Worm (Caenorhabditis elegans) whole organism, young adult: ENCODE results near the gene C05E7.3.

Experiments used
- B0019.2 ChIP-seq: fragments of 200-800 bp; sonication (Bioruptor generic); conservative IDR thresholded peaks from 2 replicates; pipeline ENCODE4 v1.3.6; 2022; ENCODE audit warnings: missing genetic modification reagents, missing genetic modification characterization, missing compliant biosample characterization
- B0261.1 ChIP-seq: sonication (generic microtip); optimal IDR thresholded peaks from 2 replicates; lab custom pipeline; 2016; ENCODE audit warnings: mild to moderate bottlenecking, missing genetic modification characterization, moderate library complexity, missing compliant biosample characterization
- C06A6.2 ChIP-seq: fragments of 200-800 bp; sonication (Bioruptor generic); conservative IDR thresholded peaks from 2 replicates; pipeline ENCODE4 v1.3.6; 2022; ENCODE audit warnings: missing genetic modification characterization, missing compliant biosample characterization
- D2030.7 ChIP-seq: fragments of 200-800 bp; sonication (Bioruptor generic); IDR thresholded peaks from 2 replicates; pipeline ENCODE4 v1.3.6; 2022; ENCODE audit warnings: missing genetic modification reagents, missing genetic modification characterization, missing compliant biosample characterization
- F49E8.2 ChIP-seq: sonication (generic microtip); optimal IDR thresholded peaks from 3 replicates; lab custom pipeline; 2017; ENCODE audit warnings: missing genetic modification characterization, mild to moderate bottlenecking, missing compliant biosample characterization, antibody characterized with exemption, moderate library complexity; ENCODE audit not compliant: insufficient read depth
- T07F8.4 ChIP-seq: sonication (generic microtip); optimal IDR thresholded peaks from 2 replicates; lab custom pipeline; 2016; ENCODE audit warnings: mild to moderate bottlenecking, missing genetic modification characterization, moderate library complexity, missing compliant biosample characterization
- Y56A3A.18 ChIP-seq: fragments of 200-800 bp; sonication (Bioruptor generic); IDR thresholded peaks from 2 replicates; pipeline ENCODE4 v1.3.6; 2022; ENCODE audit warnings: missing genetic modification reagents, missing genetic modification characterization, missing compliant biosample characterization
- Y79H2A.3 ChIP-seq: fragments of 200-800 bp; sonication (Bioruptor generic); conservative IDR thresholded peaks from 2 replicates; pipeline ENCODE4 v1.3.6; 2022; ENCODE audit warnings: missing genetic modification reagents, missing genetic modification characterization, missing compliant biosample characterization
- ZK185.1 ChIP-seq: sonication (generic microtip); optimal IDR thresholded peaks from 2 replicates; lab custom pipeline; 2016; ENCODE audit warnings: mild to moderate bottlenecking, missing genetic modification characterization, missing compliant biosample characterization; ENCODE audit not compliant: poor library complexity, severe bottlenecking
- akir-1 ChIP-seq: fragments of 200-800 bp; sonication (Bioruptor generic); optimal IDR thresholded peaks from 2 replicates; lab custom pipeline; 2018; ENCODE audit warnings: mild to moderate bottlenecking, missing genetic modification characterization, moderate library complexity, missing compliant biosample characterization
- cebp-1 ChIP-seq, 2 experiments: fragments of 200-800 bp in 1 of 2; sonication (Bioruptor generic) in 1 of 2; sonication (generic microtip) in 1 of 2; IDR thresholded peaks in 1 of 2; optimal IDR thresholded peaks in 1 of 2; 2 replicates each; pipeline versions ENCODE4 v1.3.6 to Lab custom; 2017 to 2022; ENCODE audit warnings: missing compliant biosample characterization in 2 of 2, missing genetic modification characterization in 2 of 2, mild to moderate bottlenecking in 1 of 2, missing genetic modification reagents in 1 of 2, moderate library complexity in 1 of 2
- ceh-27 ChIP-seq: fragments of 200-800 bp; sonication (Bioruptor generic); optimal IDR thresholded peaks from 2 replicates; lab custom pipeline; 2018; ENCODE audit warnings: mild to moderate bottlenecking, missing genetic modification characterization, moderate library complexity, missing compliant biosample characterization
- ceh-40 ChIP-seq: fragments of 200-800 bp; sonication (Bioruptor generic); IDR thresholded peaks from 2 replicates; pipeline ENCODE4 v1.3.6; 2022; ENCODE audit warnings: missing genetic modification characterization, missing compliant biosample characterization
- ceh-58 ChIP-seq: fragments of 200-800 bp; sonication (Bioruptor generic); IDR thresholded peaks from 2 replicates; pipeline ENCODE4 v1.3.6; 2022; ENCODE audit warnings: missing genetic modification characterization, missing compliant biosample characterization
- die-1 ChIP-seq: sonication (generic microtip); optimal IDR thresholded peaks from 2 replicates; lab custom pipeline; 2016; ENCODE audit warnings: missing genotype, mild to moderate bottlenecking, missing genetic modification characterization, missing compliant biosample characterization
- egrh-3 ChIP-seq: fragments of 200-800 bp; sonication (Bioruptor generic); IDR thresholded peaks from 2 replicates; pipeline ENCODE4 v1.3.6; 2022; ENCODE audit warnings: missing genetic modification reagents, missing genetic modification characterization, missing compliant biosample characterization
- him-1 ChIP-seq: sonication (generic microtip); optimal IDR thresholded peaks from 2 replicates; lab custom pipeline; 2016; ENCODE audit warnings: missing genotype, missing genetic modification reagents, missing genetic modification characterization, missing compliant biosample characterization
- hmg-1.2 ChIP-seq: fragments of 200-800 bp; sonication (Bioruptor generic); IDR thresholded peaks from 2 replicates; pipeline ENCODE4 v1.3.6; 2022; ENCODE audit warnings: missing genetic modification reagents, missing genetic modification characterization, missing compliant biosample characterization
- lin-26 ChIP-seq: fragments of 200-800 bp; sonication (Bioruptor generic); IDR thresholded peaks from 2 replicates; pipeline ENCODE4 v1.3.6; 2022; ENCODE audit warnings: missing genetic modification reagents, missing genetic modification characterization, missing compliant biosample characterization
- lin-54 ChIP-seq: fragments of 200-800 bp; sonication (Bioruptor generic); optimal IDR thresholded peaks from 2 replicates; lab custom pipeline; 2018; ENCODE audit warnings: mild to moderate bottlenecking, missing genetic modification characterization, missing compliant biosample characterization
- mes-4 ChIP-seq: sonication (generic microtip); optimal IDR thresholded peaks from 2 replicates; lab custom pipeline; 2016; ENCODE audit warnings: missing genotype, missing genetic modification characterization, missing compliant biosample characterization
- mxl-1 ChIP-seq: sonication (generic microtip); optimal IDR thresholded peaks from 2 replicates; lab custom pipeline; 2016; ENCODE audit warnings: missing genetic modification characterization, missing compliant biosample characterization
- nfyb-1 ChIP-seq: fragments of 200-800 bp; sonication (Bioruptor generic); IDR thresholded peaks from 2 replicates; pipeline ENCODE4 v1.3.6; 2022; ENCODE audit warnings: missing genetic modification reagents, missing genetic modification characterization, missing compliant biosample characterization
- nhr-27 ChIP-seq: fragments of 200-800 bp; sonication (Bioruptor generic); optimal IDR thresholded peaks from 2 replicates; lab custom pipeline; 2018; ENCODE audit warnings: mild to moderate bottlenecking, missing genetic modification characterization, moderate library complexity, missing compliant biosample characterization
- pbrm-1 ChIP-seq: fragments of 200-800 bp; sonication (Bioruptor generic); IDR thresholded peaks from 2 replicates; pipeline ENCODE4 v1.3.6; 2022; ENCODE audit warnings: missing genetic modification reagents, missing genetic modification characterization, missing compliant biosample characterization
- pha-4 ChIP-seq: fragments of 150-350 bp; sonication (generic microtip); optimal IDR thresholded peaks from 2 replicates; lab custom pipeline; 2014; ENCODE audit warnings: missing biosample characterization, missing genetic modification reagents, missing genetic modification characterization
- rpc-1 ChIP-seq, 2 experiments: fragments of 150-350 bp in 1 of 2; sonication (generic microtip) in 1 of 2; optimal IDR thresholded peaks; 2 replicates each; lab custom pipeline; 2014 to 2018; ENCODE audit warnings: missing biosample characterization in 1 of 2, missing genetic modification characterization in 1 of 2, missing genetic modification reagents in 1 of 2, missing genotype in 1 of 2
- sdz-38 ChIP-seq: sonication (generic microtip); optimal IDR thresholded peaks from 2 replicates; lab custom pipeline; 2016; ENCODE audit warnings: missing genotype, missing genetic modification characterization, missing compliant biosample characterization
- snpc-1.3 ChIP-seq: sonication (generic microtip); optimal IDR thresholded peaks from 2 replicates; lab custom pipeline; 2017; ENCODE audit warnings: missing genetic modification characterization, mild to moderate bottlenecking, missing compliant biosample characterization, antibody characterized with exemption, moderate library complexity, missing genotype, missing genetic modification reagents; ENCODE audit not compliant: insufficient read depth
- snpc-3.4 ChIP-seq: sonication (generic microtip); optimal IDR thresholded peaks from 2 replicates; lab custom pipeline; 2017; ENCODE audit warnings: missing genetic modification characterization, mild to moderate bottlenecking, missing compliant biosample characterization, antibody characterized with exemption, moderate library complexity, missing genotype, missing genetic modification reagents
- snpc-4 ChIP-seq, 5 experiments: fragments of 150-350 bp in 1 of 5; sonication (generic microtip) in 4 of 5; optimal IDR thresholded peaks; 2 replicates each; lab custom pipeline; 2014 to 2018; ENCODE audit warnings: missing genetic modification characterization in 5 of 5, missing biosample characterization in 3 of 5, antibody characterized with exemption in 2 of 5, mild to moderate bottlenecking in 2 of 5, missing compliant biosample characterization in 2 of 5, missing genotype in 2 of 5, moderate library complexity in 2 of 5, missing genetic modification reagents in 1 of 5
- tbp1 ChIP-seq: fragments of 200-800 bp; sonication (Bioruptor generic); optimal IDR thresholded peaks from 2 replicates; lab custom pipeline; 2018; ENCODE audit warnings: mild to moderate bottlenecking, missing genetic modification characterization, missing compliant biosample characterization
- tlf-1 ChIP-seq: fragments of 200-800 bp; sonication (Bioruptor generic); optimal IDR thresholded peaks from 2 replicates; lab custom pipeline; 2018; ENCODE audit warnings: mild to moderate bottlenecking, missing genetic modification characterization, missing compliant biosample characterization
- unc-62 ChIP-seq: fragments of 150-350 bp; optimal IDR thresholded peaks from 2 replicates; lab custom pipeline; 2014; ENCODE audit warnings: missing biosample characterization, missing genetic modification reagents, missing genetic modification characterization
- zfh-2 ChIP-seq: fragments of 200-800 bp; sonication (Bioruptor generic); conservative IDR thresholded peaks from 2 replicates; pipeline ENCODE4 v1.3.6; 2022; ENCODE audit warnings: missing genetic modification reagents, missing genetic modification characterization, missing compliant biosample characterization
- ztf-25 ChIP-seq: fragments of 200-800 bp; sonication (Bioruptor generic); IDR thresholded peaks from 2 replicates; pipeline ENCODE4 v1.3.6; 2022; ENCODE audit warnings: missing genetic modification reagents, missing genetic modification characterization, missing compliant biosample characterization
- ztf-28 ChIP-seq: fragments of 200-800 bp; sonication (Bioruptor generic); IDR thresholded peaks from 2 replicates; pipeline ENCODE4 v1.3.6; 2022; ENCODE audit warnings: missing genetic modification reagents, missing genetic modification characterization, missing compliant biosample characterization

The C05E7.3 gene

ce11 chrX:12944661-12945060 lies 1.8 kb downstream of the C05E7.3 start:
- no peak for TF ChIP-seq ztf-28
- TF ChIP-seq lin-54: no peak
- TF ChIP-seq mxl-1 (tag; lab: Kevin White, UChicago): no peak
- no peak for TF ChIP-seq Y56A3A.18 (GFP tag; lab: Robert Waterston, UW)
- no peak for TF ChIP-seq sdz-38 (tag; lab: Kevin White, UChicago)
- no peak for TF ChIP-seq ceh-58
- TF ChIP-seq him-1: no peak
- TF ChIP-seq Y79H2A.3 (GFP tag; lab: Robert Waterston, UW): no peak

ce11 chrX:12943166-12943565 lies 3.3 kb downstream of the C05E7.3 start, which contains the start of gene gmap-2:
gmap-2 (minus strand) TSS chrX:12943266.
- TF ChIP-seq B0019.2 (no peak), nhr-27 (tag; lab: Kevin White, UChicago) (no peak)

ce11 chrX:12942296-12942695 lies 4.1 kb downstream of the C05E7.3 start:
- TF ChIP-seq nhr-27 (tag; lab: Kevin White, UChicago) (no peak), D2030.7 (GFP tag; lab: Robert Waterston, UW) (peak; percentile 34; the same call in 1 of the 2 replicates), B0019.2 (no peak), die-1 (peak; percentile 68), zfh-2 (no peak), ceh-40 (no peak), rpc-1 (optimal IDR thresholded peaks at IDR 0.05; lab: Kevin White, UChicago) (peak; percentile 75), rpc-1 (tag; optimal IDR thresholded peaks at IDR 0.05; lab: Kevin White, UChicago) (peak; percentile 85), him-1 (peak; percentile 66), tbp1 (peak; percentile 90), ZK185.1 (tag; lab: Kevin White, UChicago) (peak; percentile 74), pbrm-1 (peak; percentile 68), C06A6.2 (no peak), mes-4 (peak; percentile 16), B0261.1 (tag; lab: Kevin White, UChicago) (peak; percentile 70), sdz-38 (tag; lab: Kevin White, UChicago) (no peak), pha-4 (no peak), lin-26 (GFP tag; lab: Robert Waterston, UW) (peak; percentile 70), hmg-1.2 (GFP tag; lab: Robert Waterston, UW) (no peak; the same call in 1 of the 2 replicates), snpc-3.4 (tag; lab: Kevin White, UChicago) (peak; percentile 64), unc-62 (GFP tag; lab: Kevin White, UChicago) (no peak), egrh-3 (GFP tag; lab: Robert Waterston, UW) (peak; percentile 37; the same call in 1 of the 2 replicates), tlf-1 (GFP tag; lab: Kevin White, UChicago) (no peak), ztf-25 (peak; percentile 73; the same call in 1 of the 2 replicates), ceh-27 (GFP tag; lab: Kevin White, UChicago) (no peak), F49E8.2 (tag; lab: Kevin White, UChicago) (peak; percentile 21), cebp-1 (GFP tag; IDR thresholded peaks at IDR 0.05; lab: Robert Waterston, UW) (peak; percentile 37; the same call in 1 of the 2 replicates), cebp-1 (tag; optimal IDR thresholded peaks at IDR 0.05; lab: Kevin White, UChicago) (no peak), snpc-4 (GFP tag; optimal IDR thresholded peaks at IDR 0.05; lab: Kevin White, UChicago) (peak; percentile 43), snpc-4 (tag; optimal IDR thresholded peaks at IDR 0.05; lab: Kevin White, UChicago) (no peak), T07F8.4 (tag; lab: Kevin White, UChicago) (peak; percentile 16), akir-1 (GFP tag; lab: Kevin White, UChicago) (no peak), snpc-1.3 (tag; lab: Kevin White, UChicago) (peak; percentile 66), nfyb-1 (GFP tag; lab: Robert Waterston, UW) (no peak), lin-54 (no peak)
